Worm (Caenorhabditis elegans): ENCODE measurements around the gene dpyd-1.

dpyd-1 gene

ce11 chrX:5447941-5448340 is 19.7 kb upstream of the dpyd-1 start, which contains the start of gene C25F6.8:
Gene C25F6.8 (plus strand): TSS chrX:5448241.
- TF ChIP-seq ceh-14 (tag; optimal IDR thresholded peaks at IDR 0.05) (no peak), unc-55 (GFP tag; optimal IDR thresholded peaks at IDR 0.05) (no peak), gmeb-2 (tag; optimal IDR thresholded peaks at IDR 0.05) (no peak), fkh-6 (tag; optimal IDR thresholded peaks at IDR 0.05) (no peak), ceh-2 (tag; optimal IDR thresholded peaks at IDR 0.05) (no peak), ceh-24 (tag; optimal IDR thresholded peaks at IDR 0.05) (no peak), sdc-2 (tag; optimal IDR thresholded peaks at IDR 0.05) (no peak), hlh-13 (GFP tag; optimal IDR thresholded peaks at IDR 0.05) (no peak), nhr-11 (tag; optimal IDR thresholded peaks at IDR 0.05) (no peak), hlh-30 (tag; optimal IDR thresholded peaks at IDR 0.05; ENCODE audit: insufficient read depth) (no peak), pax-1 (tag; optimal IDR thresholded peaks at IDR 0.05) (no peak), ceh-30 (tag; optimal IDR thresholded peaks at IDR 0.05) (no peak), lim-6 (tag; optimal IDR thresholded peaks at IDR 0.05) (no peak), unc-86 (tag; optimal IDR thresholded peaks at IDR 0.05) (no peak), pag-3 (tag; optimal IDR thresholded peaks at IDR 0.05; ENCODE audit: borderline replicate concordance) (no peak)

ce11 chrX:5450773-5451447 is 16.8 kb upstream of the dpyd-1 start, which contains the start of gene C25F6.6:
Gene C25F6.6 (minus strand): TSS chrX:5450823.
- TF ChIP-seq elt-4 (tag; optimal IDR thresholded peaks at IDR 0.05) (no peak), hlh-6 (tag; optimal IDR thresholded peaks at IDR 0.05) (no peak), ceh-22 (tag; optimal IDR thresholded peaks at IDR 0.05) (no peak), odd-2 (tag; optimal IDR thresholded peaks at IDR 0.05) (no peak), sdc-2 (tag; optimal IDR thresholded peaks at IDR 0.05) (no peak), nhr-232 (tag; optimal IDR thresholded peaks at IDR 0.05) (no peak), eyg-1 (tag; optimal IDR thresholded peaks at IDR 0.05) (no peak), hlh-30 (tag; optimal IDR thresholded peaks at IDR 0.05; ENCODE audit: insufficient read depth) (no peak), ceh-6 (GFP tag; optimal IDR thresholded peaks at IDR 0.05) (no peak), sox-2 (GFP tag; IDR thresholded peaks at IDR 0.05) (no peak), ceh-14 (tag; optimal IDR thresholded peaks at IDR 0.05) (no peak), ceh-19 (GFP tag; optimal IDR thresholded peaks at IDR 0.05) (no peak), elt-2 (tag; optimal IDR thresholded peaks at IDR 0.05) (no peak), K02D7.2 (tag; optimal IDR thresholded peaks at IDR 0.05) (no peak), ceh-45 (GFP tag; IDR thresholded peaks at IDR 0.05) (no peak), fkh-6 (tag; optimal IDR thresholded peaks at IDR 0.05) (no peak), gmeb-2 (tag; optimal IDR thresholded peaks at IDR 0.05) (no peak)

ce11 chrX:5451706-5452105 is 16.0 kb upstream of the dpyd-1 start:
- TF ChIP-seq elt-2 (tag; optimal IDR thresholded peaks at IDR 0.05) (no peak), dve-1 (tag; optimal IDR thresholded peaks at IDR 0.05) (no peak), pha-2 (tag; optimal IDR thresholded peaks at IDR 0.05) (no peak), ceh-19 (GFP tag; optimal IDR thresholded peaks at IDR 0.05) (no peak), hlh-6 (tag; optimal IDR thresholded peaks at IDR 0.05) (no peak), unc-86 (tag; optimal IDR thresholded peaks at IDR 0.05) (no peak), nfya-1 (tag; optimal IDR thresholded peaks at IDR 0.05) (no peak), ceh-14 (tag; optimal IDR thresholded peaks at IDR 0.05) (no peak), ets-4 (tag; optimal IDR thresholded peaks at IDR 0.05) (no peak), zip-5 (tag; optimal IDR thresholded peaks at IDR 0.05) (no peak), K09A11.1 (tag; optimal IDR thresholded peaks at IDR 0.05; ENCODE audit: insufficient read depth) (no peak), lin-11 (tag; optimal IDR thresholded peaks at IDR 0.05) (no peak), che-1 (tag; optimal IDR thresholded peaks at IDR 0.05) (no peak), ceh-31 (tag; optimal IDR thresholded peaks at IDR 0.05) (no peak), eyg-1 (tag; optimal IDR thresholded peaks at IDR 0.05) (no peak), rnt-1 (tag; optimal IDR thresholded peaks at IDR 0.05) (no peak), gmeb-2 (tag; optimal IDR thresholded peaks at IDR 0.05) (no peak)
